Worm (Caenorhabditis elegans) whole organism, L1 larva: ENCODE data around the gene cul-5.

Experiments
- C16A3.4 ChIP-seq: fragments of 150-350 bp; optimal IDR thresholded peaks from 2 replicates; lab custom pipeline; 2014; ENCODE audit warnings: missing biosample characterization, missing genetic modification characterization
- C34B4.2 ChIP-seq: sonication (generic microtip); optimal IDR thresholded peaks from 2 replicates; lab custom pipeline; 2017; ENCODE audit warnings: mild to moderate bottlenecking, missing genetic modification characterization, missing compliant biosample characterization
- F16B12.6 ChIP-seq: fragments of 150-350 bp; optimal IDR thresholded peaks from 2 replicates; lab custom pipeline; 2014; ENCODE audit warnings: missing biosample characterization, missing genetic modification characterization
- Y116A8C.19 ChIP-seq: sonication (generic microtip); optimal IDR thresholded peaks from 2 replicates; lab custom pipeline; 2016; ENCODE audit warnings: missing compliant biosample characterization, missing genetic modification characterization, borderline replicate concordance
- aha-1 ChIP-seq: fragments of 150-350 bp; optimal IDR thresholded peaks from 2 replicates; lab custom pipeline; 2014; ENCODE audit warnings: missing biosample characterization, missing genetic modification characterization
- ama-1 ChIP-seq: fragments of 150-350 bp; optimal IDR thresholded peaks from 2 replicates; lab custom pipeline; 2014
- ceh-8 ChIP-seq: fragments of 200-800 bp; sonication (Bioruptor generic); optimal IDR thresholded peaks from 2 replicates; lab custom pipeline; 2018; ENCODE audit warnings: mild to moderate bottlenecking, missing genetic modification characterization, moderate library complexity, missing compliant biosample characterization
- ces-1 ChIP-seq: fragments of 150-350 bp; optimal IDR thresholded peaks from 2 replicates; lab custom pipeline; 2014; ENCODE audit warnings: missing biosample characterization, missing genetic modification reagents, missing genetic modification characterization
- dpl-1 ChIP-seq, 3 experiments: fragments of 150-350 bp in 2 of 3; sonication (generic microtip) in 1 of 3; optimal IDR thresholded peaks; 2 replicates each; lab custom pipeline; 2014 to 2017; ENCODE audit warnings: missing biosample characterization in 3 of 3, missing genetic modification characterization in 3 of 3, missing genetic modification reagents in 3 of 3
- efl-1 ChIP-seq, 4 experiments: fragments of 150-350 bp; optimal IDR thresholded peaks in 3 of 4; peaks in 1 of 4; 1 replicate in 1 of 4; 2 replicates in 3 of 4; lab custom pipeline; 2014; ENCODE audit warnings: missing biosample characterization in 2 of 4, missing genetic modification characterization in 2 of 4, missing genetic modification reagents in 2 of 4
- egl-27 ChIP-seq, 2 experiments: fragments of 150-350 bp in 1 of 2; sonication (generic microtip); optimal IDR thresholded peaks; 3 replicates each; lab custom pipeline; 2017 to 2018; ENCODE audit warnings: missing biosample characterization in 2 of 2, missing genetic modification characterization in 2 of 2, missing genetic modification reagents in 2 of 2
- fkh-4 ChIP-seq: sonication (generic microtip); optimal IDR thresholded peaks from 2 replicates; lab custom pipeline; 2016; ENCODE audit warnings: missing compliant biosample characterization, missing genetic modification characterization, borderline replicate concordance
- fkh-8 ChIP-seq: sonication (generic microtip); optimal IDR thresholded peaks from 2 replicates; lab custom pipeline; 2016; ENCODE audit warnings: mild to moderate bottlenecking, missing genetic modification characterization, missing compliant biosample characterization
- grh-1 ChIP-seq: fragments of 200-800 bp; sonication (Bioruptor generic); IDR thresholded peaks from 2 replicates; pipeline ENCODE4 v1.3.6; 2022; ENCODE audit warnings: missing genetic modification reagents, missing genetic modification characterization, missing compliant biosample characterization
- hlh-17 ChIP-seq: fragments of 200-800 bp; sonication (Bioruptor generic); optimal IDR thresholded peaks from 2 replicates; lab custom pipeline; 2018; ENCODE audit warnings: missing genetic modification characterization, mild to moderate bottlenecking, missing compliant biosample characterization, moderate library complexity, borderline replicate concordance
- irx-1 ChIP-seq: sonication (generic microtip); optimal IDR thresholded peaks from 2 replicates; lab custom pipeline; 2016; ENCODE audit warnings: missing genetic modification characterization, missing compliant biosample characterization
- isw-1 ChIP-seq: fragments of 200-800 bp; sonication (Bioruptor generic); IDR thresholded peaks from 2 replicates; pipeline ENCODE4 v1.3.6; 2022; ENCODE audit warnings: missing genetic modification characterization, missing compliant biosample characterization
- jun-1 ChIP-seq: fragments of 150-350 bp; optimal IDR thresholded peaks from 2 replicates; lab custom pipeline; 2014; ENCODE audit warnings: missing biosample characterization, missing genetic modification reagents, missing genetic modification characterization
- lin-13 ChIP-seq: fragments of 150-350 bp; optimal IDR thresholded peaks from 2 replicates; lab custom pipeline; 2014; ENCODE audit warnings: missing biosample characterization, missing genetic modification reagents, missing genetic modification characterization
- lin-14 ChIP-seq: fragments of 200-800 bp; sonication (Bioruptor generic); optimal IDR thresholded peaks from 2 replicates; lab custom pipeline; 2018; ENCODE audit warnings: mild to moderate bottlenecking, missing genetic modification characterization, moderate library complexity, missing compliant biosample characterization
- lin-15B ChIP-seq: fragments of 150-350 bp; sonication (generic microtip); optimal IDR thresholded peaks from 3 replicates; lab custom pipeline; 2014; ENCODE audit warnings: missing biosample characterization, missing genetic modification characterization
- lin-35 ChIP-seq, 2 experiments: fragments of 150-350 bp; optimal IDR thresholded peaks; 2 replicates each; lab custom pipeline; 2014; ENCODE audit warnings: missing biosample characterization in 2 of 2, missing genetic modification characterization in 2 of 2, missing genetic modification reagents in 2 of 2
- lsy-2 ChIP-seq, 2 experiments: fragments of 150-350 bp; optimal IDR thresholded peaks; 2 replicates each; lab custom pipeline; 2014; ENCODE audit warnings: missing biosample characterization in 2 of 2, missing genetic modification characterization in 2 of 2
- mab-9 ChIP-seq: fragments of 200-800 bp; sonication (Bioruptor generic); IDR thresholded peaks from 2 replicates; pipeline ENCODE4 v1.3.6; 2022; ENCODE audit warnings: missing genetic modification reagents, missing genetic modification characterization, missing compliant biosample characterization
- mdl-1 ChIP-seq, 2 experiments: fragments of 150-350 bp; optimal IDR thresholded peaks; 2 replicates each; lab custom pipeline; 2014 to 2017; ENCODE audit warnings: missing biosample characterization in 2 of 2, missing genetic modification characterization in 2 of 2, inconsistent platforms in 1 of 2
- mef-2 ChIP-seq: fragments of 150-350 bp; optimal IDR thresholded peaks from 2 replicates; lab custom pipeline; 2014; ENCODE audit warnings: missing biosample characterization, missing genetic modification characterization
- mep-1 ChIP-seq: fragments of 150-350 bp; optimal IDR thresholded peaks from 2 replicates; lab custom pipeline; 2014; ENCODE audit warnings: missing biosample characterization, missing genetic modification characterization
- nhr-11 ChIP-seq: fragments of 150-350 bp; optimal IDR thresholded peaks from 2 replicates; lab custom pipeline; 2014; ENCODE audit warnings: missing biosample characterization, missing genetic modification characterization
- nhr-12 ChIP-seq: sonication (generic microtip); optimal IDR thresholded peaks from 2 replicates; lab custom pipeline; 2017; ENCODE audit warnings: missing biosample characterization, missing genetic modification characterization
- nhr-28 ChIP-seq: fragments of 150-350 bp; optimal IDR thresholded peaks from 2 replicates; lab custom pipeline; 2014; ENCODE audit warnings: missing biosample characterization, missing genetic modification characterization
- nhr-47 ChIP-seq: sonication (generic microtip); optimal IDR thresholded peaks from 2 replicates; lab custom pipeline; 2016; ENCODE audit warnings: mild to moderate bottlenecking, missing genetic modification characterization, moderate library complexity, missing compliant biosample characterization
- nhr-71 ChIP-seq: sonication (generic microtip); optimal IDR thresholded peaks from 2 replicates; lab custom pipeline; 2016; ENCODE audit warnings: mild to moderate bottlenecking, missing genetic modification characterization, moderate library complexity, missing compliant biosample characterization
- nhr-76 ChIP-seq: sonication (generic microtip); optimal IDR thresholded peaks from 2 replicates; lab custom pipeline; 2017; ENCODE audit warnings: missing biosample characterization, missing genetic modification characterization
- nhr-84 ChIP-seq: sonication (generic microtip); optimal IDR thresholded peaks from 2 replicates; lab custom pipeline; 2017; ENCODE audit warnings: missing biosample characterization, missing genetic modification characterization
- nhr-85 ChIP-seq: sonication (generic microtip); peaks from one replicate; lab custom pipeline; 2016; ENCODE audit warnings: missing genetic modification characterization, inconsistent platforms, missing compliant biosample characterization
- nhr-90 ChIP-seq: sonication (generic microtip); optimal IDR thresholded peaks from 2 replicates; lab custom pipeline; 2016; ENCODE audit warnings: mild to moderate bottlenecking, missing genetic modification characterization, missing compliant biosample characterization; ENCODE audit not compliant: poor library complexity
- pag-3 ChIP-seq: sonication (generic microtip); optimal IDR thresholded peaks from 2 replicates; lab custom pipeline; 2017; ENCODE audit warnings: missing genetic modification characterization, mild to moderate bottlenecking, missing compliant biosample characterization, antibody characterized with exemption, borderline replicate concordance; ENCODE audit not compliant: insufficient read depth
- pax-3 ChIP-seq: fragments of 200-800 bp; sonication (Bioruptor generic); optimal IDR thresholded peaks from 2 replicates; lab custom pipeline; 2018; ENCODE audit warnings: mild to moderate bottlenecking, missing genetic modification characterization, moderate library complexity, missing compliant biosample characterization
- skn-1 ChIP-seq: fragments of 150-350 bp; optimal IDR thresholded peaks from 2 replicates; lab custom pipeline; 2014; ENCODE audit warnings: missing biosample characterization, missing genetic modification characterization
- snu-23 ChIP-seq: sonication (generic microtip); optimal IDR thresholded peaks from 2 replicates; lab custom pipeline; 2016; ENCODE audit warnings: missing genetic modification characterization, missing compliant biosample characterization
- sox-4 ChIP-seq: sonication (generic microtip); optimal IDR thresholded peaks from 2 replicates; lab custom pipeline; 2016; ENCODE audit warnings: missing genetic modification characterization, missing compliant biosample characterization
- tbx-2 ChIP-seq: sonication (generic microtip); optimal IDR thresholded peaks from 2 replicates; lab custom pipeline; 2016; ENCODE audit warnings: missing genetic modification characterization, missing compliant biosample characterization
- unc-62 ChIP-seq: fragments of 150-350 bp; optimal IDR thresholded peaks from 2 replicates; lab custom pipeline; 2014; ENCODE audit warnings: missing biosample characterization, missing genetic modification reagents, missing genetic modification characterization
- unc-86 ChIP-seq: sonication (generic microtip); optimal IDR thresholded peaks from 2 replicates; lab custom pipeline; 2016; ENCODE audit warnings: missing genetic modification characterization, missing compliant biosample characterization
- unc-98 ChIP-seq: fragments of 200-800 bp; sonication (Bioruptor generic); IDR thresholded peaks from 2 replicates; pipeline ENCODE4 v1.3.6; 2022; ENCODE audit warnings: missing genetic modification characterization, missing compliant biosample characterization
- vab-15 ChIP-seq: sonication (generic microtip); optimal IDR thresholded peaks from 2 replicates; lab custom pipeline; 2017; ENCODE audit warnings: missing genotype, mild to moderate bottlenecking, missing genetic modification characterization, missing compliant biosample characterization
- xbp-1 ChIP-seq: sonication (generic microtip); optimal IDR thresholded peaks from 2 replicates; lab custom pipeline; 2016; ENCODE audit warnings: missing genetic modification characterization, missing compliant biosample characterization
- zag-1 ChIP-seq: fragments of 150-350 bp; optimal IDR thresholded peaks from 2 replicates; lab custom pipeline; 2014; ENCODE audit warnings: missing biosample characterization, missing genetic modification characterization
- ztf-11 ChIP-seq, 2 experiments: sonication (generic microtip); optimal IDR thresholded peaks; 2 replicates each; lab custom pipeline; 2016 to 2017; ENCODE audit warnings: missing genetic modification characterization in 2 of 2, missing biosample characterization in 1 of 2, missing compliant biosample characterization in 1 of 2
- ztf-4 ChIP-seq: fragments of 150-350 bp; optimal IDR thresholded peaks from 2 replicates; lab custom pipeline; 2014; ENCODE audit warnings: missing biosample characterization, missing genetic modification characterization

Gene cul-5

DNA sequence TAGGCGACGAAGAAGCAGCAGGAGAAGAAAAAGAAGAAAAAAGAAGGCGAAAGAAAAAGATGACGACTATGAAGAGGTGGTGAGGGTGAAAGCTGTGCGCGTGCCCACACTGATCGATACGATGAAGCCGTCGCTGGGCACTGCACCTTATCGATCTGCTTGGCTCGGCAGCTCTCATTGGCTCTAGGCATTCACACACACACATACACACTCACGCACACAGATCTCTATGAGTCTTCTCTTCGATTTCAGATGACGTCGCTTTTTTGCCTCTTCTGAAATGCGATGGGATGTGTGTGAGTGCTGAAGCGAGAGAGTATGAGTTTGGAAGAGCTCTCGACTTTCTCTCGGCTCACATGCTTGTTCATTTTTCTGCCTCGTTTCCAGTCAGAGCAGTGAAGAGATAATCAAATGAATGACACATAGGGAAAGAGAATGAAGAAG is 4.7 kb upstream of the cul-5 start (continued):
- TF ChIP-seq sox-4 (tag; lab: Kevin White, UChicago) (peak; percentile 43), lin-13 (GFP tag; lab: Kevin White, UChicago) (peak; percentile 71), lsy-2 (tag; optimal IDR thresholded peaks at IDR 0.05; lab: Kevin White, UChicago) (peak; percentile 56 to 78), F16B12.6 (tag; lab: Kevin White, UChicago) (no peak), fkh-8 (tag; lab: Kevin White, UChicago) (peak; percentile 98), unc-86 (tag; lab: Kevin White, UChicago) (peak; percentile 94), ces-1 (GFP tag; lab: Kevin White, UChicago) (peak; percentile 70), xbp-1 (tag; lab: Kevin White, UChicago) (peak; percentile 66), efl-1 (optimal IDR thresholded peaks at IDR 0.05; lab: Kevin White, UChicago) (peak; percentile 44 to 53), efl-1 (GFP tag; optimal IDR thresholded peaks at IDR 0.05 in 1 of 2; lab: Kevin White, UChicago) (peak in 1 of 2 experiments; percentile 19), nhr-47 (peak; percentile 87), dpl-1 (GFP tag; optimal IDR thresholded peaks at IDR 0.05; lab: Kevin White, UChicago) (no peak), lin-15B (tag; lab: Kevin White, UChicago) (peak; percentile 5), pax-3 (tag; lab: Kevin White, UChicago) (peak; percentile 78), ceh-8 (GFP tag; lab: Kevin White, UChicago) (peak; percentile 77), mef-2 (tag; lab: Kevin White, UChicago) (peak; percentile 53), hlh-17 (GFP tag; lab: Kevin White, UChicago) (no peak), nhr-85 (no peak), mdl-1 (tag; optimal IDR thresholded peaks at IDR 0.05; lab: Kevin White, UChicago) (peak in 1 of 2 experiments; percentile 51), egl-27 (tag; optimal IDR thresholded peaks at IDR 0.05; lab: Kevin White, UChicago) (peak in 1 of 2 experiments; percentile 27), isw-1 (peak; percentile 78), snu-23 (peak; percentile 71), unc-98 (GFP tag; lab: Robert Waterston, UW) (no peak), vab-15 (tag; lab: Kevin White, UChicago) (no peak), skn-1 (no peak), nhr-12 (tag; lab: Kevin White, UChicago) (no peak), mep-1 (peak; percentile 55), nhr-76 (tag; lab: Kevin White, UChicago) (no peak), irx-1 (tag; lab: Kevin White, UChicago) (peak; percentile 55), C16A3.4 (tag; lab: Kevin White, UChicago) (no peak), lin-14 (GFP tag; lab: Kevin White, UChicago) (peak; percentile 97), unc-62 (GFP tag; lab: Kevin White, UChicago) (no peak), Y116A8C.19 (tag; lab: Kevin White, UChicago) (no peak), ztf-4 (tag; lab: Kevin White, UChicago) (peak; percentile 76), pag-3 (tag; lab: Kevin White, UChicago) (no peak), ama-1 (no peak), nhr-84 (tag; lab: Kevin White, UChicago) (no peak), zag-1 (tag; lab: Kevin White, UChicago) (peak; percentile 75), lin-35 (GFP tag; optimal IDR thresholded peaks at IDR 0.05; lab: Kevin White, UChicago) (peak in 1 of 2 experiments; percentile 62), jun-1 (peak; percentile 41), nhr-28 (no peak)

DNA sequence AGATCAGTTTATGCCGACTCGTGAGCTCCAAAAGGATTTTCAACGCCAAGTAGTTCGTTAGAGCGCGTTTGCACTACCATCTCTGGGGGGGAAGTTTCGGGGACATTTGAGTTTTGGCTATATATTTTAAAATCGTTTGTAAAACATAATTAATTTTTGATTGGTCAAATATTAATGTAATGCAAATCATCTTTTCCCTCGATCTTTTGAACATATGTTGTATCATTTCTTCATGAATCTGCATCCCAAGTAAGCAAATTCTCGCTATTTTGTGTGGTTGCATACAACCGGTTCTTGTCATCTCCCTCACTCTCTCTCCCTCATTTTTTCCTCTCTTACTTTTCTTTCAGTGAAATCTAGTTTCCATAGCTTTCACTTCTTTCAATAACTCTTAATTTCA is 1.2 kb upstream of the cul-5 start:
- TF ChIP-seq irx-1 (tag; lab: Kevin White, UChicago) (peak; percentile 34), ama-1 (no peak), mdl-1 (tag; optimal IDR thresholded peaks at IDR 0.05; lab: Kevin White, UChicago) (no peak), ceh-8 (GFP tag; lab: Kevin White, UChicago) (no peak), grh-1 (peak; percentile 91), mab-9 (GFP tag; lab: Robert Waterston, UW) (peak; percentile 34; the same call in 1 of the 2 replicates), fkh-4 (tag; lab: Kevin White, UChicago) (peak; percentile 34), lin-15B (tag; lab: Kevin White, UChicago) (peak; percentile 41), nhr-90 (tag; lab: Kevin White, UChicago) (peak; percentile 80), tbx-2 (tag; lab: Kevin White, UChicago) (peak; percentile 75), nhr-71 (tag; lab: Kevin White, UChicago) (peak; percentile 84), C34B4.2 (tag; lab: Kevin White, UChicago) (no peak), lin-35 (GFP tag; optimal IDR thresholded peaks at IDR 0.05; lab: Kevin White, UChicago) (peak; percentile 50 to 76), aha-1 (tag; lab: Kevin White, UChicago) (no peak), efl-1 (optimal IDR thresholded peaks at IDR 0.05; lab: Kevin White, UChicago) (peak; percentile 59 to 60), efl-1 (GFP tag; optimal IDR thresholded peaks at IDR 0.05 in 1 of 2; lab: Kevin White, UChicago) (peak; percentile 49 to 95), snu-23 (peak; percentile 81), sox-4 (tag; lab: Kevin White, UChicago) (peak; percentile 41), nhr-11 (tag; lab: Kevin White, UChicago) (no peak), nhr-28 (no peak), ztf-11 (tag; optimal IDR thresholded peaks at IDR 0.05; lab: Kevin White, UChicago) (peak in 1 of 2 experiments; percentile 60)
